Worm (Caenorhabditis elegans): ENCODE measurements around the gene T24H10.4.
A peak's percentile ranks its signal among the peaks of the same experiment; 100 is the strongest.

Gene T24H10.4

DNA sequence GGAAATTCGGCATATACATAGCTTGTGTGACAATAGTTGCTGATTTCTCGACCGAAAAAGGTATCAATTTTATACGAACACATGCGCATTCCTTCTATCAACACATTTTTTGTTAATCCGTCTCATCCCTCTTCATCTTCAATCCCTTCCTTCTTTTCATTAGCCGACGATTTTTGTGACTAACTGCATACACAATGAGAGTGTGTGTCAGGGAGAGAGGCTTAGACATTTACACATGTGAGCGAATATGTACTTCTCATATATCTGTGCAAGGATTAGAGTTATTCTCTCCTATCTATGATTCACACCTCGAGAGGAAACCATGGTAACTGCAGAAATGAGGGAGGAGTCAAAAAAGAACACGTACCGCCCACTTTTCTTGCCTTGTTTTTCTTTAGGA is 21.0 kb downstream of the T24H10.4 start:
- TF ChIP-seq fos-1 (tag; optimal IDR thresholded peaks at IDR 0.05) (peak; percentile 27), ceh-82 (tag; optimal IDR thresholded peaks at IDR 0.05) (no peak), sma-9 (GFP tag; optimal IDR thresholded peaks at IDR 0.05) (no peak), sma-9 (tag; optimal IDR thresholded peaks at IDR 0.05) (no peak), nhr-10 (tag; optimal IDR thresholded peaks at IDR 0.05) (no peak)

DNA sequence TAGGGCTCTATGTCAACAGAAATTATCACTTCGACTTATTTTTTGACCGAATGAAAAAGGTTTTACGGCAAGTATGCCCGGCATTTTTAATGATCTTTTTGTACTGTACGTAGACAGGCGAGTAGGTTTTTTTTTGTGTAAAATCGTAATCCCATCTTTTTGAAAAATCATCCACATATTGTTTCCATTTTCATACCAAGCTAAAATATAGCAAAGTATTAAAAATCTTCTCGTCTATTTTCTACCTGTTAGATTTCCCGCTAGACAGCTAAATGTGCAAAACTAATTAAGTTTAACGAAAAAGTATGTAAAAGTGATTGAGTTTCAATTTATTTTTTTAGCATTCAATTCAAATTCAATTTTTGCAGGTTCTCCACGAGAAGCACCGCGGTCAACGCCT is 22.0 kb downstream of the T24H10.4 start, which contains the start of gene C16D2.1:
TSS of gene C16D2.1 (plus strand) at position 301 of the 400 bp plus-strand sequence.
- no peak for TF ChIP-seq mdl-1 (tag; optimal IDR thresholded peaks at IDR 0.05)
- TF ChIP-seq R02D3.7 (tag; optimal IDR thresholded peaks at IDR 0.05), result no peak
- no peak for TF ChIP-seq unc-62 (GFP tag; optimal IDR thresholded peaks at IDR 0.05)
- TF ChIP-seq ZK546.5 (tag; optimal IDR thresholded peaks at IDR 0.05), result no peak
- no peak for TF ChIP-seq egl-27 (tag; optimal IDR thresholded peaks at IDR 0.05)
- no peak for TF ChIP-seq nhr-129 (tag; optimal IDR thresholded peaks at IDR 0.05)
- TF ChIP-seq nhr-12 (tag; optimal IDR thresholded peaks at IDR 0.05), result no peak
- no peak for TF ChIP-seq elt-1 (tag; optimal IDR thresholded peaks at IDR 0.05)
- TF ChIP-seq dmd-4 (tag; optimal IDR thresholded peaks at IDR 0.05), result no peak
- TF ChIP-seq nhr-25 (tag; optimal IDR thresholded peaks at IDR 0.05), result no peak
- TF ChIP-seq ceh-82 (tag; optimal IDR thresholded peaks at IDR 0.05), result no peak
- TF ChIP-seq lin-11 (tag; optimal IDR thresholded peaks at IDR 0.05), result no peak

DNA sequence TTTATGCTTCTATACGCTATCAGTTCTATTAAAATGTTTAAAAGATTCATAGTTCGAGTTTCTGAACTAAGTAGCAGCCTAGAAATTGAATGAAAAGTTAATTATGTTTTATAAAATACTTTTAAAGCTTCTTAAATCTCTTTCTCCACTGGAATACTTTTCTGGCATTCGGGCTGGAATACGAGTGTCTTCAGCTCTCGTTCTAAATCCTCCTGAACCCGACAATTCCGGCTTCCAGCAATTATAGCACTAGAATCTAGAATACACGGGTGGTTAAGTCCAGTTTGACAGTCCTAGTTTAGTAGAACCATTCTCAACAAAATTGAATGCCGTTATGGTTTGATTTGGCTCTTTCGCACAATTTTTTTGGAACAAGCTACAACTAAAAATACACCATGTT is 23.0 kb downstream of the T24H10.4 start:
- TF ChIP-seq fos-1 (tag; optimal IDR thresholded peaks at IDR 0.05), result no peak
- no peak for TF ChIP-seq sma-3 (GFP tag; optimal IDR thresholded peaks at IDR 0.05)
- no peak for TF ChIP-seq sem-4 (tag; optimal IDR thresholded peaks at IDR 0.05)
- no peak for TF ChIP-seq zag-1 (tag; optimal IDR thresholded peaks at IDR 0.05)
- TF ChIP-seq aly-2 (tag; optimal IDR thresholded peaks at IDR 0.05), result no peak
- TF ChIP-seq ztf-11 (tag; optimal IDR thresholded peaks at IDR 0.05), result no peak
- TF ChIP-seq nhr-21 (tag; optimal IDR thresholded peaks at IDR 0.05), result no peak
- no peak for TF ChIP-seq lin-11 (tag; optimal IDR thresholded peaks at IDR 0.05)
- TF ChIP-seq ztf-1 (GFP tag; conservative IDR thresholded peaks at IDR 0.05), result no peak
- no peak for TF ChIP-seq nhr-77 (tag; optimal IDR thresholded peaks at IDR 0.05)
- no peak for TF ChIP-seq lin-39 (tag; optimal IDR thresholded peaks at IDR 0.05)
- TF ChIP-seq snpc-4 (tag; optimal IDR thresholded peaks at IDR 0.05), result no peak
- no peak for TF ChIP-seq ZK546.5 (tag; optimal IDR thresholded peaks at IDR 0.05)
- no peak for TF ChIP-seq skn-1 (tag; optimal IDR thresholded peaks at IDR 0.05)
- TF ChIP-seq mbf-1 (tag; optimal IDR thresholded peaks at IDR 0.05), result no peak
- no peak for TF ChIP-seq blmp-1 (tag; optimal IDR thresholded peaks at IDR 0.05; ENCODE audit: insufficient read depth)
- no peak for TF ChIP-seq nhr-237 (tag; optimal IDR thresholded peaks at IDR 0.05)
- TF ChIP-seq R02D3.7 (tag; optimal IDR thresholded peaks at IDR 0.05), result no peak

DNA sequence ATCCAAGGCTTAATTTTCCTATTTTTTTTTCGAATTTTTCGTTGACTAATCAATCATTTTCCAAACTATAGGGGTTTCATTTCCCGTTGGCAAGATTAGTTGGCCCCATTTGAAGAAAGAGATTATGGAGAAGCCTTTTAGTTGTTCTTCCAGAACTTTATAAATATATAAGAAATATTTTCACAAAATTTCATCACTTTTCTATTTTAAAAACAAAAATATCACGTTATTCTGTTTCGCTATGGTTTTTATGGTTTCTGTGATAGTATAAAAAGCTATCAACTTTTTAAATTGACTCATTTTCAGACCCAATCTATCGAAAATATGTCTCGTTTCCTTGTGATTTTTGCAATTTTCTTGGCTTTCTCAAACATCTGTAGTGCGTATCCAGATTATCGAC is 26.5 kb downstream of the T24H10.4 start, which contains the start of gene nlp-78:
TSS of gene nlp-78 (plus strand) at position 301 of the 400 bp plus-strand sequence.
- TF ChIP-seq lin-39 (tag; optimal IDR thresholded peaks at IDR 0.05) (no peak), sma-9 (GFP tag; optimal IDR thresholded peaks at IDR 0.05) (no peak), sma-9 (tag; optimal IDR thresholded peaks at IDR 0.05) (no peak), ceh-82 (tag; optimal IDR thresholded peaks at IDR 0.05) (no peak), mab-5 (tag; optimal IDR thresholded peaks at IDR 0.05) (no peak), F13H6.1 (tag; optimal IDR thresholded peaks at IDR 0.05) (no peak), lin-13 (GFP tag; optimal IDR thresholded peaks at IDR 0.05) (no peak), Y55F3AM.14 (GFP tag; optimal IDR thresholded peaks at IDR 0.05) (no peak), snpc-4 (tag; optimal IDR thresholded peaks at IDR 0.05) (no peak), nhr-23 (tag; optimal IDR thresholded peaks at IDR 0.05) (no peak), unc-62 (GFP tag; optimal IDR thresholded peaks at IDR 0.05) (no peak), zag-1 (tag; optimal IDR thresholded peaks at IDR 0.05) (no peak), ZK546.5 (tag; optimal IDR thresholded peaks at IDR 0.05) (no peak), blmp-1 (tag; optimal IDR thresholded peaks at IDR 0.05; ENCODE audit: insufficient read depth) (no peak), elt-3 (tag; optimal IDR thresholded peaks at IDR 0.05) (no peak)

DNA sequence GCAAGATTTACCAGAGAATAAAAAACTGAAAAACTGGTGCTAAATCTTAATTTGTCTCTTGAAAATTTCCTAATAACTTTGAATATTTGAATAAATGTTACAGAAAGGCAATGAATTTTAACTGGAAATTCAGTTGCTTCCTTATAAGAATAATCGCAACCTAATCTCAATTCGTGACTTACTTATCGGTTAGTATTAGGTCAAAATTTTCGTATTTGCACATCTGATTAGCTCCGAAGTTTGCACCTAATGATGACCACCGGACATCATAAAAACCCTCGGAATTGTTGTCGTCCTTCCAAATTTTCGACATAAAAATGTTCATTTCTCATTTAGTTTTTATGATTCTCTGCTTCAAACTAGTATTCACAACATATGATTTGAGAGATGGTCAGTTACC is 28.5 kb downstream of the T24H10.4 start, which contains the start of gene C16D2.3:
TSS of gene C16D2.3 (plus strand) at position 301 of the 400 bp plus-strand sequence.
- TF ChIP-seq egl-27 (tag; optimal IDR thresholded peaks at IDR 0.05) (no peak), nhr-23 (tag; optimal IDR thresholded peaks at IDR 0.05) (no peak), ceh-82 (tag; optimal IDR thresholded peaks at IDR 0.05) (no peak), blmp-1 (tag; optimal IDR thresholded peaks at IDR 0.05; ENCODE audit: insufficient read depth) (no peak), nhr-12 (tag; optimal IDR thresholded peaks at IDR 0.05) (no peak), nhr-21 (tag; optimal IDR thresholded peaks at IDR 0.05) (no peak), lsy-2 (tag; optimal IDR thresholded peaks at IDR 0.05) (no peak), sma-3 (GFP tag; optimal IDR thresholded peaks at IDR 0.05) (no peak), lin-39 (tag; optimal IDR thresholded peaks at IDR 0.05) (no peak), nhr-77 (tag; optimal IDR thresholded peaks at IDR 0.05) (no peak), unc-39 (tag; optimal IDR thresholded peaks at IDR 0.05) (no peak), zag-1 (tag; optimal IDR thresholded peaks at IDR 0.05) (no peak)
